Worm (Caenorhabditis elegans) whole organism, L2 larva: ENCODE measurements around the gene aakg-1.

Experiments used
- ZK546.5 ChIP-seq: sonication (generic microtip); optimal IDR thresholded peaks from 2 replicates; lab custom pipeline; 2017; ENCODE audit warnings: missing biosample characterization, missing genetic modification characterization
- elt-1 ChIP-seq: fragments of 150-350 bp; optimal IDR thresholded peaks from 2 replicates; lab custom pipeline; 2014; ENCODE audit warnings: missing biosample characterization, missing genetic modification characterization
- peb-1 ChIP-seq: fragments of 150-350 bp; optimal IDR thresholded peaks from 2 replicates; lab custom pipeline; 2014; ENCODE audit warnings: missing biosample characterization, missing genetic modification characterization
- unc-55 ChIP-seq: fragments of 150-350 bp; sonication (generic microtip); optimal IDR thresholded peaks from 3 replicates; lab custom pipeline; 2014; ENCODE audit warnings: missing biosample characterization, missing genetic modification reagents, missing genetic modification characterization

DNA sequence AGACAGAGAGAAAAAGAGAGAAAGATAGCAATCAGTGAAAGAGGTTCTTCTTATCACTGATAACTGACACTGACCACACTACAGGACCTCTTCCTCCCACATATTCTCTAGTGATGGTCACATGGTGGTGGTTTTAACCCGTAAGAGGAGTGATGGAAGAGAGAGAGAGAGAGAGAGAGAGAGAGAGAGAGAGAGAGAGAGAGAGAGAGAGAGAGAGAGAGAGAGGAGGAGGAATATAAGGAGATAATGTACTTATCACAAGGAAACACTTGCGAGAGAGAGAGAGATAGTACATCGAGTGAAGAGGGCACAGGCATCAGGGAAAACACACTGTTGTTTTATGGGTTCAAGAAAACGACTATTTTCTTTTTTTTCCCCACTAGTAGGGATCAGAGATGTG is 25.5 kb downstream of the aakg-1 start:
- TF ChIP-seq unc-55 (no peak), ZK546.5 (tag; lab: Kevin White, UChicago) (no peak), peb-1 (tag; lab: Kevin White, UChicago) (no peak), elt-1 (no peak)
